Fruit fly (Drosophila melanogaster) whole organism, embryonic: ENCODE data around the gene CG7213.

ENCODE experiments used
- Adf1 ChIP-seq: fragments of 200-800 bp; sonication (Bioruptor generic); IDR thresholded peaks from 2 replicates; pipeline ENCODE4 v1.3.6; 2022; ENCODE audit warnings: missing biosample characterization, missing genetic modification characterization
- BEAF-32 ChIP-seq: fragments of 200-800 bp; sonication (Bioruptor generic); optimal IDR thresholded peaks from 3 replicates; lab custom pipeline; 2017; ENCODE audit warnings: missing biosample characterization, missing genetic modification characterization, mild to moderate bottlenecking, moderate library complexity, missing genetic modification reagents
- CG10565 ChIP-seq: fragments of 200-800 bp; sonication (Bioruptor generic); optimal IDR thresholded peaks from 3 replicates; lab custom pipeline; 2016; ENCODE audit warnings: missing biosample characterization, mild to moderate bottlenecking, missing genetic modification characterization
- CG12744 ChIP-seq: fragments of 200-800 bp; sonication (Bioruptor generic); optimal IDR thresholded peaks from 2 replicates; lab custom pipeline; 2016; ENCODE audit warnings: missing biosample characterization, missing genetic modification characterization
- CG13424 ChIP-seq: fragments of 200-800 bp; sonication (Bioruptor generic); optimal IDR thresholded peaks from 2 replicates; lab custom pipeline; 2019; ENCODE audit warnings: missing biosample characterization, mild to moderate bottlenecking, missing genetic modification characterization, moderate library complexity
- CG15696 ChIP-seq: fragments of 200-800 bp; sonication (Bioruptor generic); optimal IDR thresholded peaks from 2 replicates; lab custom pipeline; 2019; ENCODE audit warnings: missing biosample characterization, mild to moderate bottlenecking, missing genetic modification characterization, moderate library complexity
- CG17361 ChIP-seq: fragments of 200-800 bp; sonication (Bioruptor generic); IDR thresholded peaks from 3 replicates; pipeline ENCODE4 v1.3.6; 2022; ENCODE audit warnings: missing biosample characterization, missing genetic modification characterization
- CG18011 ChIP-seq: fragments of 200-800 bp; sonication (Bioruptor generic); optimal IDR thresholded peaks from 2 replicates; lab custom pipeline; 2017; ENCODE audit warnings: missing biosample characterization, missing genetic modification characterization, mild to moderate bottlenecking, moderate library complexity, missing genotype
- CG2120 ChIP-seq: fragments of 200-800 bp; sonication (Bioruptor generic); optimal IDR thresholded peaks from 3 replicates; lab custom pipeline; 2016; ENCODE audit warnings: missing biosample characterization, missing genetic modification characterization
- CG33213 ChIP-seq: fragments of 200-800 bp; sonication (Bioruptor generic); optimal IDR thresholded peaks from 3 replicates; lab custom pipeline; 2016; ENCODE audit warnings: missing biosample characterization, missing genetic modification characterization
- CG3838 ChIP-seq: fragments of 200-800 bp; sonication (Bioruptor generic); optimal IDR thresholded peaks from 3 replicates; lab custom pipeline; 2016; ENCODE audit warnings: missing biosample characterization, missing genetic modification characterization
- CG4328 ChIP-seq: fragments of 200-800 bp; sonication (Bioruptor generic); optimal IDR thresholded peaks from 3 replicates; lab custom pipeline; 2017; ENCODE audit warnings: missing biosample characterization, missing genetic modification reagents, missing genetic modification characterization
- CG4424 ChIP-seq: fragments of 200-800 bp; sonication (Bioruptor generic); optimal IDR thresholded peaks from 3 replicates; lab custom pipeline; 2016; ENCODE audit warnings: missing biosample characterization, missing genetic modification characterization
- CG8478 ChIP-seq: fragments of >200 bp; optimal IDR thresholded peaks from 2 replicates; lab custom pipeline; 2018
- Camta ChIP-seq: fragments of 200-800 bp; sonication (Bioruptor generic); optimal IDR thresholded peaks from 2 replicates; lab custom pipeline; 2016; ENCODE audit warnings: missing biosample characterization, missing genetic modification characterization
- CrebB ChIP-seq: fragments of 200-800 bp; sonication (Bioruptor generic); optimal IDR thresholded peaks from 3 replicates; lab custom pipeline; 2018; ENCODE audit warnings: missing biosample characterization, mild to moderate bottlenecking, missing genetic modification characterization
- D19B ChIP-seq: fragments of 200-800 bp; sonication (Bioruptor generic); optimal IDR thresholded peaks from 2 replicates; lab custom pipeline; 2017; ENCODE audit warnings: missing biosample characterization, mild to moderate bottlenecking, missing genetic modification characterization
- Eip74EF ChIP-seq, 2 experiments: fragments of 200-800 bp in 1 of 2; fragments of >200 bp in 1 of 2; sonication (Bioruptor generic) in 1 of 2; optimal IDR thresholded peaks; 2 replicates each; lab custom pipeline; 2017 to 2019; ENCODE audit warnings: missing biosample characterization in 2 of 2, missing genetic modification characterization in 2 of 2, mild to moderate bottlenecking in 1 of 2, moderate library complexity in 1 of 2
- Fer3 ChIP-seq: fragments of 200-800 bp; sonication (Bioruptor generic); optimal IDR thresholded peaks from 2 replicates; lab custom pipeline; 2018; ENCODE audit warnings: missing biosample characterization, mild to moderate bottlenecking, missing genetic modification characterization, moderate library complexity
- Lim3 ChIP-seq: fragments of 200-800 bp; sonication (Bioruptor generic); IDR thresholded peaks from 2 replicates; pipeline ENCODE4 v1.3.6; 2022; ENCODE audit warnings: missing biosample characterization, missing genetic modification characterization
- Scr ChIP-seq: fragments of 200-800 bp; sonication (Bioruptor generic); IDR thresholded peaks from 2 replicates; pipeline ENCODE4 v1.3.6; 2022; ENCODE audit warnings: missing biosample characterization, missing genetic modification characterization; ENCODE audit not compliant: partially characterized antibody
- Sox102F ChIP-seq: fragments of 200-800 bp; sonication (Bioruptor generic); optimal IDR thresholded peaks from 2 replicates; lab custom pipeline; 2018; ENCODE audit warnings: missing biosample characterization, mild to moderate bottlenecking, missing genetic modification characterization, moderate library complexity
- Tbp ChIP-seq: fragments of >200 bp; optimal IDR thresholded peaks from 2 replicates; lab custom pipeline; 2018; ENCODE audit warnings: missing biosample characterization, missing genetic modification characterization
- ash1 ChIP-seq: fragments of 200-800 bp; sonication (Bioruptor generic); optimal IDR thresholded peaks from 2 replicates; lab custom pipeline; 2018; ENCODE audit warnings: missing biosample characterization, mild to moderate bottlenecking, missing genetic modification characterization
- ci ChIP-seq: fragments of 200-800 bp; sonication (Bioruptor generic); IDR thresholded peaks from 3 replicates; pipeline ENCODE4 v1.3.6; 2022; ENCODE audit warnings: missing biosample characterization, missing genetic modification characterization
- crc ChIP-seq: fragments of 200-800 bp; sonication (Bioruptor generic); optimal IDR thresholded peaks from 2 replicates; lab custom pipeline; 2016; ENCODE audit warnings: missing biosample characterization, missing genetic modification characterization
- crp ChIP-seq, 2 experiments: fragments of 200-800 bp; sonication (Bioruptor generic); optimal IDR thresholded peaks; 2 replicates in 1 of 2; 3 replicates in 1 of 2; lab custom pipeline; 2017; ENCODE audit warnings: missing biosample characterization in 2 of 2, missing genetic modification characterization in 2 of 2, mild to moderate bottlenecking in 1 of 2, moderate library complexity in 1 of 2
- dpn ChIP-seq, 2 experiments: fragments of 200-800 bp; sonication (Bioruptor generic); optimal IDR thresholded peaks; 3 replicates each; lab custom pipeline; 2016; ENCODE audit warnings: missing biosample characterization in 2 of 2, missing genetic modification characterization in 2 of 2
- dysf ChIP-seq: fragments of 200-800 bp; sonication (Bioruptor generic); IDR thresholded peaks from 3 replicates; pipeline ENCODE4 v1.3.6; 2022; ENCODE audit warnings: missing biosample characterization, missing genetic modification characterization
- ewg ChIP-seq: fragments of 200-800 bp; sonication (Bioruptor generic); optimal IDR thresholded peaks from 3 replicates; lab custom pipeline; 2017; ENCODE audit warnings: mild to moderate bottlenecking, missing biosample characterization, missing genetic modification reagents, missing genetic modification characterization
- gcm ChIP-seq: fragments of 200-800 bp; sonication (Bioruptor generic); optimal IDR thresholded peaks from 2 replicates; lab custom pipeline; 2019; ENCODE audit warnings: missing biosample characterization, mild to moderate bottlenecking, missing genetic modification characterization, moderate library complexity
- gsb ChIP-seq: fragments of 200-800 bp; sonication (Bioruptor generic); IDR thresholded peaks from 2 replicates; pipeline ENCODE4 v1.3.6; 2022; ENCODE audit warnings: missing biosample characterization, missing genetic modification characterization
- ham ChIP-seq: fragments of 200-800 bp; sonication (Bioruptor generic); IDR thresholded peaks from 2 replicates; pipeline ENCODE4 v1.3.6; 2022; ENCODE audit warnings: missing biosample characterization, missing genetic modification characterization
- ind ChIP-seq: fragments of 200-800 bp; sonication (Bioruptor generic); optimal IDR thresholded peaks from 3 replicates; lab custom pipeline; 2016; ENCODE audit warnings: missing biosample characterization, missing genetic modification characterization
- kay ChIP-seq: fragments of 200-800 bp; sonication (Bioruptor generic); optimal IDR thresholded peaks from 2 replicates; lab custom pipeline; 2016; ENCODE audit warnings: missing biosample characterization, missing genetic modification characterization
- ken ChIP-seq: fragments of 200-800 bp; sonication (Bioruptor generic); IDR thresholded peaks from 3 replicates; pipeline ENCODE4 v1.3.6; 2022; ENCODE audit warnings: missing biosample characterization, missing genetic modification characterization
- lbe ChIP-seq: fragments of 200-800 bp; sonication (Bioruptor generic); optimal IDR thresholded peaks from 2 replicates; lab custom pipeline; 2016; ENCODE audit warnings: missing biosample characterization, mild to moderate bottlenecking, missing genetic modification characterization
- nau ChIP-seq: fragments of 200-800 bp; sonication (Bioruptor generic); optimal IDR thresholded peaks from 3 replicates; lab custom pipeline; 2017; ENCODE audit warnings: missing biosample characterization, mild to moderate bottlenecking, missing genetic modification characterization, missing genetic modification reagents
- pnt ChIP-seq: fragments of 200-800 bp; sonication (Bioruptor generic); optimal IDR thresholded peaks from 3 replicates; lab custom pipeline; 2016; ENCODE audit warnings: missing biosample characterization, missing genetic modification characterization
- ro ChIP-seq: fragments of 200-800 bp; sonication (Bioruptor generic); IDR thresholded peaks from 2 replicates; pipeline ENCODE4 v1.3.6; 2022; ENCODE audit warnings: missing biosample characterization, missing genetic modification characterization
- salm ChIP-seq: fragments of 200-800 bp; sonication (Bioruptor generic); optimal IDR thresholded peaks from 2 replicates; lab custom pipeline; 2018; ENCODE audit warnings: missing biosample characterization, mild to moderate bottlenecking, missing genetic modification characterization
- sima ChIP-seq: fragments of 200-800 bp; sonication (Bioruptor generic); optimal IDR thresholded peaks from 2 replicates; lab custom pipeline; 2016; ENCODE audit warnings: missing biosample characterization, missing genetic modification characterization
- sob ChIP-seq: fragments of 200-800 bp; sonication (Bioruptor generic); IDR thresholded peaks from 2 replicates; pipeline ENCODE4 v1.3.6; 2022; ENCODE audit warnings: missing biosample characterization, missing genetic modification characterization
- ssp ChIP-seq: fragments of 200-800 bp; sonication (Bioruptor generic); IDR thresholded peaks from 2 replicates; pipeline ENCODE4 v1.3.6; 2022; ENCODE audit warnings: missing biosample characterization, missing genetic modification characterization
- tx ChIP-seq: fragments of 200-800 bp; sonication (Bioruptor generic); optimal IDR thresholded peaks from 2 replicates; lab custom pipeline; 2016; ENCODE audit warnings: missing biosample characterization, missing genetic modification characterization
- zen ChIP-seq: fragments of 200-800 bp; sonication (Bioruptor generic); optimal IDR thresholded peaks from 3 replicates; lab custom pipeline; 2018; ENCODE audit warnings: missing biosample characterization, mild to moderate bottlenecking, missing genetic modification characterization, moderate library complexity

The CG7213 gene

DNA sequence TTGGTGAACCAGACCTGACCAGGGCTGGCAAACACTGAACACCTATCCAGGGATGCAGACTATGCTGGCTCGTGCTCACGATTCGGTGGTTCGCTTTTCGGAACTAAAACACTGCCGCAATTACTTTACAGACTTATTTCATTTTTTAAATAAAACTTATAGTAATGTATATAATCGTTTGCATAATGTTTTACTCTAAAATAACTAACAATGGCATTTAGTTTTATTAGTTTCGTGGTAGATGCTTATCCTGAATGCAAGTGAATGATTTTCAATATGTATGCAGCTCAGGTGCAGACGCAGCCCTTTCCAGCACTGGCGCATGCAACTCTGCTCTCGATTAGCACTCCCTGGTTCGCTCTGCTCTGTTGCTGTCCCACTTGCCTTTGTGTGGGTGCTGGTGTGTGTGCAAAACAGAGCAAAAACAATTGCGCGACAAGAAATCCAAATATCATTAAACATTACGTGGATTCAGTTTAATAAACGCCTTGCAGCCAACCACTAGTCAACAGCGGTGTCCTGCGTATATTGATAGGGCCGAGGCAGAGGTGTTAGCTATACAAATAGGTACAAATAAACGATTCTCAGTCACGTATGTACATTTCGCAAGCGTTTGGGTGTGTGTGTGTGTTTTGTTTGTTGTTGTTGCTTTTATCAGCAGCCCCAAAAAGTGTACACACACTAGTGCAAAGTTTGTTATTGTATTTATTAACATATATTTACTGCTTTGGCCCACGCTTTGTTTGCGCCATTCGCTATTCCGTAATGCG lies 53.6 kb downstream of the CG7213 start, which contains the start of the genes ERR and Atg18a (continued):
- TF ChIP-seq Eip74EF (GFP tag; optimal IDR thresholded peaks at IDR 0.05; lab: Kevin White, UChicago), result no peak
- TF ChIP-seq gcm (GFP tag; lab: Kevin White, UChicago), result peak; percentile 49
- TF ChIP-seq ash1, result no peak
- TF ChIP-seq Fer3 (tag; lab: Kevin White, UChicago), result peak; percentile 82
- TF ChIP-seq D19B, result peak; percentile 60
- TF ChIP-seq BEAF-32 (GFP tag; lab: Kevin White, UChicago), result peak; percentile 87
- TF ChIP-seq CG18011, result peak; percentile 70
- peak; percentile 76 for TF ChIP-seq Adf1
- TF ChIP-seq ssp, result peak; percentile 83
- peak; percentile 92 for TF ChIP-seq CG17361 (GFP tag; lab: Robert Waterston, UW)
- peak; percentile 82 for TF ChIP-seq CG15696 (tag; lab: Kevin White, UChicago)
- peak; percentile 28 for TF ChIP-seq CG3838 (GFP tag; lab: Kevin White, UChicago)
- TF ChIP-seq nau (GFP tag; lab: Kevin White, UChicago), result no peak
- TF ChIP-seq, all 482 proteins: peak for 397

DNA sequence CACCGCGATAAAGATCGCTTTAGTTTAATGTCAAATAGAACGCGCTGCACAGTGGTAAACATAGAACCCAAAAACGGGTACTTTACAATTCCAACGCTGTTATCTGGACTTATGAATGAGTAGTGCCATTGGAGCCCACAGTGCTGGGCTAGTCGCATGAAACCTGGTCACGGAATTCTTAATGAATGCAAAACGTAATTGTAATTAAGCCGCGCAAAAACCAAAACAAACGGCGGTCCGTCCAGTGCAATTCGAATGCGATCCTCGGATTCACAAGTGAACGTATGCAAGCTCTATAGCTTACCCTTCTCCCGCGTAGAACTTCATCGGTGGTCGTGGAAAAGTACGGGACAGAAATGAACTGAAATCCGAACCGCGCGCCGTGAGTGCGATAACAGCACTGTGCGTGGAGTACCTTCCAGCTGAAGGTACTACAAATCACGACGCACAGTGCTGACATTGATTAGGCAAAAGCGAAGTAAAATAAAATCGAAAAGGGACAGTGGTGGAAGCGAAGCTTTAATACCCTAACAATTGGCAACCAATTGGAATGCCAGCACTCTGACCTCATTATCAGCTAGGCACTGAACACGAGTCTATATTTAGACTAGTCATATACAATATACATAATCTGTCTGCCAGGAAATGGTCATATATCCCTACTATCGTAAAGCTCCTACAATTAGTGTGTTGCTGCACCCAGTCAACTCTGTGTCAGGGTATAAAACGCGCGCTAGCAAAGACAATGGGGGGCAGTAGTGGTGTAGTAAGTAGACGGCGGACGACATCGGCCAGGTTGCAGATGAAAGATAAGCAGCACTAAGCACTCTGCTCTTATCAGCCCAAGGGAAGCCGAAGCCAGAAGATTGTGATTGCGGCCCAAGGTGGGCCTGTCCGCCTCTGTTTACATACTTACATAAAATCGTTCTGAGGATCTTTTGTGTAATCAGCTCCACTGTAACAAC lies 54.9 kb downstream of the CG7213 start:
- TF ChIP-seq CG2120, result peak; percentile 74
- TF ChIP-seq dpn (GFP tag; optimal IDR thresholded peaks at IDR 0.05; lab: Kevin White, UChicago), result peak; percentile 38 to 48
- TF ChIP-seq Camta (GFP tag; lab: Kevin White, UChicago), result peak; percentile 12
- TF ChIP-seq crc (GFP tag; lab: Kevin White, UChicago), result no peak
- TF ChIP-seq CG33213 (GFP tag; lab: Kevin White, UChicago), result no peak
- peak; percentile 13 for TF ChIP-seq tx (GFP tag; lab: Kevin White, UChicago)
- no peak for TF ChIP-seq ken (GFP tag; lab: Robert Waterston, UW)
- TF ChIP-seq dysf (GFP tag; lab: Robert Waterston, UW), result peak; percentile 75
- TF ChIP-seq CG4328 (GFP tag; lab: Kevin White, UChicago), result no peak
- TF ChIP-seq sima (GFP tag; lab: Kevin White, UChicago), result no peak
- peak; percentile 62 for TF ChIP-seq Sox102F (GFP tag; lab: Kevin White, UChicago)
- TF ChIP-seq kay (GFP tag; lab: Kevin White, UChicago), result peak; percentile 43
- TF ChIP-seq Lim3 (GFP tag; lab: Robert Waterston, UW), result no peak
- 0 out of 2 replicates have a peak, but pooled peaks have one; percentile 25 for TF ChIP-seq ham (GFP tag; lab: Robert Waterston, UW)
- TF ChIP-seq ci (GFP tag; lab: Robert Waterston, UW), result peak; percentile 13; the same call in 1 of the 3 replicates
- peak; percentile 51 for TF ChIP-seq ind (GFP tag; lab: Kevin White, UChicago)
- no peak for TF ChIP-seq salm (tag; lab: Kevin White, UChicago)
- peak; percentile 43 for TF ChIP-seq CG4424
- no peak for TF ChIP-seq CG12744
- TF ChIP-seq crp (GFP tag; optimal IDR thresholded peaks at IDR 0.05; lab: Kevin White, UChicago), result no peak
- TF ChIP-seq CG10565 (GFP tag; lab: Kevin White, UChicago), result no peak
- no peak for TF ChIP-seq lbe (GFP tag; lab: Kevin White, UChicago)
- no peak for TF ChIP-seq Adf1
- TF ChIP-seq Tbp (GFP tag; lab: Kevin White, UChicago), result no peak
- no peak for TF ChIP-seq CG8478
- TF ChIP-seq sob (GFP tag; lab: Robert Waterston, UW), result peak; percentile 42; the same call in 1 of the 2 replicates
- peak; percentile 3 for TF ChIP-seq pnt (GFP tag; lab: Kevin White, UChicago)
- peak; percentile 47; the same call in 1 of the 2 replicates for TF ChIP-seq gsb (GFP tag; lab: Robert Waterston, UW)
- TF ChIP-seq ro, result no peak
- TF ChIP-seq CG13424 (tag; lab: Kevin White, UChicago), result peak; percentile 30
- TF ChIP-seq ewg (GFP tag; lab: Kevin White, UChicago), result peak; percentile 32
- TF ChIP-seq CrebB (tag; lab: Kevin White, UChicago), result peak; percentile 48
- TF ChIP-seq Scr (GFP tag; lab: Robert Waterston, UW), result 0 out of 2 replicates have a peak, but pooled peaks have one; percentile 13
- no peak for TF ChIP-seq zen (tag; lab: Kevin White, UChicago)
